Fruit fly (Drosophila melanogaster) Kc167 (cell line): Measurements from ENCODE around the gene Cpr67Fb.

Source experiments
- Sin3A ChIP-seq: fragments of >200 bp; optimal IDR thresholded peaks from 2 replicates; lab custom pipeline; 2018; ENCODE audit warnings: missing external identifiers
- insv ChIP-seq: fragments of >200 bp; optimal IDR thresholded peaks from 3 replicates; lab custom pipeline; 2018; ENCODE audit warnings: missing external identifiers
- psq ChIP-seq: fragments of >200 bp; optimal IDR thresholded peaks from 2 replicates; lab custom pipeline; 2017; ENCODE audit warnings: missing external identifiers
- ttk ChIP-seq: sonication (Bioruptor generic); optimal IDR thresholded peaks from 2 replicates; lab custom pipeline; 2017; ENCODE audit warnings: missing external identifiers

DNA sequence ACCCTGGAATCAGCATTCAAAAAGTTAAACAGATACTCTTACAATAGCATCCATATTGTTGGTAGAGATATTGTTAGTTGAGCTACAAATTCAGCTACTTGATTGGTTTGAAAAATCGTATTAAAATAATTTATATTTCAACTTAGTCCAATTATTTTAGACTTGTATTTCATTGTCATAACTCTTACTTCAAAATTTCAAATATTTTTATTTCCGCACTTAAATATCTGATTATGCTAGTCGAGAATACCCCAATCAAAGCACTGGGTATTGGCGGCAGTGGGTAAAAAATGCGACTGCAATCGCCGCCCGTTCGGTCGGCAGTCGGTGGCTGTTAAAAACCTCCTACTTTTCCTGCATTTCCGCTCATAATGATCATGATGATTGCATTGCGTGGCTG, 34.8 kb downstream of the Cpr67Fb start:
- TF ChIP-seq psq (lab: Kevin White, UChicago) (no peak), ttk (lab: Kevin White, UChicago) (no peak), insv (lab: Kevin White, UChicago) (no peak), Sin3A (lab: Kevin White, UChicago) (no peak)
